Worm (Caenorhabditis elegans) whole organism, midembryonic: Measurements from ENCODE around the gene bcmo-2.

Experiments used
- T22C8.4 ChIP-seq: fragments of 200-800 bp; sonication (Bioruptor generic); IDR thresholded peaks from 2 replicates; pipeline ENCODE4 v1.3.6; 2022; ENCODE audit warnings: missing genetic modification characterization, missing compliant biosample characterization
- cog-1 ChIP-seq: sonication (generic microtip); optimal IDR thresholded peaks from 2 replicates; lab custom pipeline; 2016; ENCODE audit warnings: missing genetic modification characterization, missing compliant biosample characterization
- flt-1 ChIP-seq: fragments of 200-800 bp; sonication (Bioruptor generic); IDR thresholded peaks from 2 replicates; pipeline ENCODE4 v1.3.6; 2022; ENCODE audit warnings: missing genetic modification characterization, missing compliant biosample characterization
- klf-2 ChIP-seq: fragments of 200-800 bp; sonication (Bioruptor generic); conservative IDR thresholded peaks from 2 replicates; pipeline ENCODE4 v1.3.6; 2022; ENCODE audit warnings: missing genetic modification reagents, missing genetic modification characterization, missing compliant biosample characterization
- med-1 ChIP-seq: sonication (generic microtip); optimal IDR thresholded peaks from 2 replicates; lab custom pipeline; 2017; ENCODE audit warnings: missing genetic modification characterization, mild to moderate bottlenecking, missing compliant biosample characterization, antibody characterized with exemption, missing genetic modification reagents; ENCODE audit not compliant: insufficient read depth
- ref-1 ChIP-seq: fragments of 200-800 bp; sonication (Bioruptor generic); conservative IDR thresholded peaks from 2 replicates; pipeline ENCODE4 v1.3.6; 2022; ENCODE audit warnings: missing genetic modification reagents, missing genetic modification characterization, missing compliant biosample characterization
- tab-1 ChIP-seq: fragments of 200-800 bp; sonication (Bioruptor generic); IDR thresholded peaks from 2 replicates; pipeline ENCODE4 v1.3.6; 2022; ENCODE audit warnings: missing genetic modification characterization, missing compliant biosample characterization
- ztf-23 ChIP-seq: fragments of 200-800 bp; sonication (Bioruptor generic); IDR thresholded peaks from 2 replicates; pipeline ENCODE4 v1.3.6; 2022; ENCODE audit warnings: missing genetic modification reagents, missing genetic modification characterization, missing compliant biosample characterization
- ztf-29 ChIP-seq: fragments of 200-800 bp; sonication (Bioruptor generic); IDR thresholded peaks from 2 replicates; pipeline ENCODE4 v1.3.6; 2022; ENCODE audit warnings: missing genetic modification reagents, missing genetic modification characterization, missing compliant biosample characterization

ce11 chrII:3908135-3908534 is 2.5 kb downstream of the bcmo-2 start:
- TF ChIP-seq flt-1 (GFP tag; lab: Robert Waterston, UW), result no peak
- no peak for TF ChIP-seq tab-1 (GFP tag; lab: Robert Waterston, UW)
- no peak for TF ChIP-seq klf-2
- TF ChIP-seq T22C8.4 (GFP tag; lab: Robert Waterston, UW), result no peak
- no peak for TF ChIP-seq ztf-23 (GFP tag; lab: Robert Waterston, UW)
- no peak for TF ChIP-seq med-1
- no peak for TF ChIP-seq ztf-29 (GFP tag; lab: Robert Waterston, UW)
- no peak for TF ChIP-seq ref-1 (GFP tag; lab: Robert Waterston, UW)
- no peak for TF ChIP-seq cog-1
